Worm (Caenorhabditis elegans): Measurements from ENCODE around the gene K08D10.13.
"Not testable (repeated sequence)": the region's sequence is repeated elsewhere in the genome, so short reads cannot be mapped to it uniquely, and the experiment has no call there.

- not testable (repeated sequence) for TF ChIP-seq daf-12 (tag; optimal IDR thresholded peaks at IDR 0.05); ama-1 (optimal IDR thresholded peaks at IDR 0.05); mdl-1 (tag; optimal IDR thresholded peaks at IDR 0.05); aly-2 (tag; optimal IDR thresholded peaks at IDR 0.05); lin-1 (GFP tag; IDR thresholded peaks at IDR 0.05); sdz-12 (GFP tag; optimal IDR thresholded peaks at IDR 0.05); lin-39 (tag; optimal IDR thresholded peaks at IDR 0.05)
Measured at ce11 chrIV:4197167-4197566, 25.8 kb upstream of the K08D10.13 start, which contains the start of gene cyp-25A6.

Data from whole organism, L4 larva.